Fruit fly (Drosophila melanogaster): ENCODE measurements around the gene CG7655.

CG7655 gene

DNA sequence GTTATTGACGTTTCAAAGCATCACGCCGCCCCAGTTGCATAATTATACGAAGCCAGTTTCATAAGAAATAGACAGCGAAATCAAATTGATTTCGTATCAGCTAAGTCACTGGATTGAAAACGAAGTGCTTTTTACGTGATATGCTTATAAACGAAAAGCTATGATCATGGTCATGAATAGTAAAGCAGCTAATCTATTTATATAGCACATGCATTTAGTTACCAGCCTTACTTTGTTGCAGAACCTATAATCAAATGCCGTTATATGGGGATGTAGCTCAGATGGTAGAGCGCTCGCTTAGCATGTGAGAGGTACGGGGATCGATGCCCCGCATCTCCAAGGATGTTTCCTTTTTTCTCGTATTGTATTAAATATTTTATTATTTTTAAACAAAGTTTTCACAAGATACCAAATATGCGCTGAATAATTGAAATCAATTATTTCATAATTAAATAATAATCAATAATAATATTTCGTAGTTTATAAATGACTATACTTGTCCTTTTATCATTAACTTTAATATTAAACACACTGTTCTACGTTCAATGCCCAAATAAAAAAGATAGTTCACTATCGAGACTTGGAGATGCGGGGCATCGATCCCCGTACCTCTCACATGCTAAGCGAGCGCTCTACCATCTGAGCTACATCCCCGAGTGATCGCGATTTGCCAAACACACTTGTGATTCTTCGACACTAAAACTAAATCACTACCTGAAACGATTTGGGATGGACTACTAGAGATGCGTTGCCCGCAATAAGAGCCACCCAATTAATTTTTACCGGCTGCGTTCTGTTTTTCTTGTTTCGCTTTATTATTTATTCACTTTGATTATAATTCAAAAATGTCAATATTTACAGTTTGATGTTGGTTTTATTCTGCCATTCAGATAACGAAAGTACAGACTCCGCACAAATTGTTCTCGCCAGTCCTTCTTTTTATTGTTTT lies 36.1 kb upstream of the CG7655 start (continued):
- TF ChIP-seq en (GFP tag; optimal IDR thresholded peaks at IDR 0.05) (no peak), Dad (GFP tag; optimal IDR thresholded peaks at IDR 0.05) (no peak), z (GFP tag; IDR thresholded peaks at IDR 0.05) (0 out of 3 replicates have a peak, but pooled peaks have one; percentile 21), vvl (GFP tag; IDR thresholded peaks at IDR 0.05) (peak; percentile 73; the same call in 1 of the 2 replicates), Doc3 (GFP tag; IDR thresholded peaks at IDR 0.05; ENCODE audit: partially characterized antibody) (no peak), vnd (GFP tag; IDR thresholded peaks at IDR 0.05; ENCODE audit: partially characterized antibody) (peak; percentile 63; the same call in 2 of the 3 replicates), CG7786 (GFP tag; optimal IDR thresholded peaks at IDR 0.05) (no peak), CG3995 (GFP tag; optimal IDR thresholded peaks at IDR 0.05) (peak; percentile 75), CG13123 (GFP tag; optimal IDR thresholded peaks at IDR 0.05) (no peak), Hr51 (GFP tag; optimal IDR thresholded peaks at IDR 0.05) (no peak), CG15601 (tag; optimal IDR thresholded peaks at IDR 0.05) (no peak), CG9727 (GFP tag; optimal IDR thresholded peaks at IDR 0.05) (no peak), CG12219 (GFP tag; optimal IDR thresholded peaks at IDR 0.05) (no peak), Gug (GFP tag; IDR thresholded peaks at IDR 0.05) (no peak), salm (tag; optimal IDR thresholded peaks at IDR 0.05) (peak; percentile 79), zfh2 (GFP tag; optimal IDR thresholded peaks at IDR 0.05) (no peak), bbx (GFP tag; IDR thresholded peaks at IDR 0.05; ENCODE audit: partially characterized antibody) (peak; percentile 69), CG6765 (GFP tag; optimal IDR thresholded peaks at IDR 0.05) (no peak), Ada2b (GFP tag; IDR thresholded peaks at IDR 0.05) (no peak), row (GFP tag; IDR thresholded peaks at IDR 0.05) (peak; percentile 58; the same call in 2 of the 3 replicates), Hey (tag; optimal IDR thresholded peaks at IDR 0.05) (no peak), eve (GFP tag; optimal IDR thresholded peaks at IDR 0.05) (peak in 1 of 2 experiments; percentile 11), tgo (GFP tag; IDR thresholded peaks at IDR 0.05) (no peak; the same call in 2 of the 3 replicates), CG34376 (GFP tag; optimal IDR thresholded peaks at IDR 0.05) (peak; percentile 78), jing (GFP tag; optimal IDR thresholded peaks at IDR 0.05) (no peak), CG6272 (GFP tag; IDR thresholded peaks at IDR 0.05) (0 out of 2 replicates have a peak, but pooled peaks have one; percentile 15), Opbp (GFP tag; IDR thresholded peaks at IDR 0.05; ENCODE audit: partially characterized antibody) (peak; percentile 70), pzg (GFP tag; optimal IDR thresholded peaks at IDR 0.05) (no peak), CG18011 (GFP tag; optimal IDR thresholded peaks at IDR 0.05) (no peak), Hmr (GFP tag; optimal IDR thresholded peaks at IDR 0.05) (no peak), lab (GFP tag; optimal IDR thresholded peaks at IDR 0.05) (peak; percentile 11), CG14965 (GFP tag; optimal IDR thresholded peaks at IDR 0.05; ENCODE audit: borderline replicate concordance) (no peak), chn (GFP tag; optimal IDR thresholded peaks at IDR 0.05) (no peak), Pdp1 (GFP tag; optimal IDR thresholded peaks at IDR 0.05) (peak; percentile 19 to 95), Xbp1 (GFP tag; optimal IDR thresholded peaks at IDR 0.05) (no peak), chm (GFP tag; IDR thresholded peaks at IDR 0.05) (peak; percentile 20; the same call in 1 of the 2 replicates), CG3847 (GFP tag; IDR thresholded peaks at IDR 0.05) (no peak), Dref (GFP tag; IDR thresholded peaks at IDR 0.05) (no peak), Fer2 (tag; optimal IDR thresholded peaks at IDR 0.05) (no peak), Mrtf (GFP tag; IDR thresholded peaks at IDR 0.05) (no peak), sisA (GFP tag; IDR thresholded peaks at IDR 0.05) (no peak), Nf-YB (GFP tag; optimal IDR thresholded peaks at IDR 0.05) (no peak), sim (GFP tag; IDR thresholded peaks at IDR 0.05) (no peak), CG11456 (GFP tag; IDR thresholded peaks at IDR 0.05) (no peak), Rfx (GFP tag; IDR thresholded peaks at IDR 0.05) (peak; percentile 39; the same call in 1 of the 2 replicates), sna (GFP tag; IDR thresholded peaks at IDR 0.05; ENCODE audit: partially characterized antibody) (peak; percentile 62; the same call in 1 of the 2 replicates), CG16813 (GFP tag; IDR thresholded peaks at IDR 0.05; ENCODE audit: partially characterized antibody) (peak; percentile 86)
